Worm (Caenorhabditis elegans) whole organism, mixed stage, embryonic: ENCODE results near the gene elo-3.

Source experiments
- ceh-39 ChIP-seq: fragments of 150-350 bp; optimal IDR thresholded peaks from 2 replicates; lab custom pipeline; 2014; ENCODE audit warnings: missing biosample characterization, missing genetic modification characterization
- ces-1 ChIP-seq: fragments of 150-350 bp; optimal IDR thresholded peaks from 2 replicates; lab custom pipeline; 2014; ENCODE audit warnings: missing biosample characterization, missing genetic modification reagents, missing genetic modification characterization
- elt-1 ChIP-seq: sonication (generic microtip); optimal IDR thresholded peaks from 2 replicates; lab custom pipeline; 2017; ENCODE audit warnings: missing genetic modification characterization, mild to moderate bottlenecking, missing compliant biosample characterization, antibody characterized with exemption, moderate library complexity, borderline replicate concordance; ENCODE audit not compliant: insufficient read depth
- lin-13 ChIP-seq: fragments of 150-350 bp; optimal IDR thresholded peaks from 2 replicates; lab custom pipeline; 2014; ENCODE audit warnings: missing biosample characterization, missing genetic modification characterization
- nhr-12 ChIP-seq: fragments of 150-350 bp; optimal IDR thresholded peaks from 2 replicates; lab custom pipeline; 2014; ENCODE audit warnings: missing biosample characterization, missing genetic modification characterization
- nhr-237 ChIP-seq: fragments of 150-350 bp; optimal IDR thresholded peaks from 2 replicates; lab custom pipeline; 2014; ENCODE audit warnings: missing biosample characterization, missing genetic modification characterization
- nhr-76 ChIP-seq: sonication (generic microtip); optimal IDR thresholded peaks from 2 replicates; lab custom pipeline; 2017; ENCODE audit warnings: missing biosample characterization, missing genetic modification characterization

ce11 chrIV:7208961-7209360 is 28.6 kb upstream of the elo-3 start:
- TF ChIP-seq lin-13 (tag; lab: Kevin White, UChicago), result no peak
- TF ChIP-seq elt-1 (tag; lab: Kevin White, UChicago), result no peak
- no peak for TF ChIP-seq nhr-76 (tag; lab: Kevin White, UChicago)
- no peak for TF ChIP-seq ces-1
- no peak for TF ChIP-seq nhr-12
- TF ChIP-seq nhr-237 (tag; lab: Kevin White, UChicago), result no peak
- no peak for TF ChIP-seq ceh-39
